Fruit fly (Drosophila melanogaster) whole organism, embryonic: Measurements from ENCODE around the gene CG13075.

Experiments used
- CG33557 ChIP-seq: fragments of 200-800 bp; sonication (Bioruptor generic); optimal IDR thresholded peaks from 2 replicates; lab custom pipeline; 2019; ENCODE audit warnings: missing biosample characterization, mild to moderate bottlenecking, missing genetic modification characterization, moderate library complexity
- CG4730 ChIP-seq: fragments of 200-800 bp; sonication (Bioruptor generic); IDR thresholded peaks from 2 replicates; pipeline ENCODE4 v1.3.6; 2022; ENCODE audit warnings: missing biosample characterization, missing genetic modification characterization
- CG7556 ChIP-seq: fragments of 200-800 bp; sonication (Bioruptor generic); optimal IDR thresholded peaks from 2 replicates; lab custom pipeline; 2017; ENCODE audit warnings: missing biosample characterization, mild to moderate bottlenecking, missing genetic modification characterization
- CG8478 ChIP-seq: fragments of >200 bp; optimal IDR thresholded peaks from 2 replicates; lab custom pipeline; 2018
- Eip74EF ChIP-seq, 2 experiments: fragments of 200-800 bp in 1 of 2; fragments of >200 bp in 1 of 2; sonication (Bioruptor generic) in 1 of 2; optimal IDR thresholded peaks; 2 replicates each; lab custom pipeline; 2017 to 2019; ENCODE audit warnings: missing biosample characterization in 2 of 2, missing genetic modification characterization in 2 of 2, mild to moderate bottlenecking in 1 of 2, moderate library complexity in 1 of 2
- dpn ChIP-seq, 2 experiments: fragments of 200-800 bp; sonication (Bioruptor generic); optimal IDR thresholded peaks; 3 replicates each; lab custom pipeline; 2016; ENCODE audit warnings: missing biosample characterization in 2 of 2, missing genetic modification characterization in 2 of 2
- ken ChIP-seq: fragments of 200-800 bp; sonication (Bioruptor generic); IDR thresholded peaks from 3 replicates; pipeline ENCODE4 v1.3.6; 2022; ENCODE audit warnings: missing biosample characterization, missing genetic modification characterization
- zen2 ChIP-seq: fragments of 200-800 bp; sonication (Bioruptor generic); IDR thresholded peaks from 3 replicates; pipeline ENCODE4 v1.3.6; 2022; ENCODE audit warnings: missing biosample characterization, missing genetic modification characterization; ENCODE audit not compliant: partially characterized antibody

DNA sequence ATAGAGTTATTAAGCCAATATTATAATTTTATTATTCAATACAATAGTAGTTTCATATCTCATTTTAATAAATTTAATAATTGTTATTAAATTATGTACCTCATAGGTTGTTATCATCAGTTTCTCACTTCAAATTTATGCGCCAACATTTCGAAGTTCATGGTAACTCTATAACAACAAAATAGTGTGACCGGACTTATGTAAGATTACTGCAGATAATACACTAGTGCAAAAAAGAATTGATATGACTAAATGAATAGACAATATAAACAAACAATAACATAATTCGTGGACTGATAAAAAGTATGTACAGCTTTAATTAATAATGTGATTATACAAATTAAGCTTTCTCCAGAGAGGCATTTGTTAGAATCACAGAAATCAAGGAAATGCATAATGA is 38.0 kb downstream of the CG13075 start, which contains the start of gene Strump:
- TF ChIP-seq Eip74EF (GFP tag; optimal IDR thresholded peaks at IDR 0.05; lab: Kevin White, UChicago) = no peak
- no peak for TF ChIP-seq ken (GFP tag; lab: Robert Waterston, UW)
- TF ChIP-seq CG33557 (GFP tag; lab: Kevin White, UChicago) = no peak
- TF ChIP-seq CG7556 (GFP tag; lab: Kevin White, UChicago) = no peak
- TF ChIP-seq dpn (GFP tag; optimal IDR thresholded peaks at IDR 0.05; lab: Kevin White, UChicago) = no peak
- TF ChIP-seq CG8478 (lab: Kevin White, UChicago) = no peak
- no peak for TF ChIP-seq zen2 (GFP tag; lab: Robert Waterston, UW)
- no peak for TF ChIP-seq CG4730
